Worm (Caenorhabditis elegans): ENCODE results near the gene str-5.
"Not testable (repeated sequence)": the region's sequence is repeated elsewhere in the genome, so short reads cannot be mapped to it uniquely, and the experiment has no call there.

DNA sequence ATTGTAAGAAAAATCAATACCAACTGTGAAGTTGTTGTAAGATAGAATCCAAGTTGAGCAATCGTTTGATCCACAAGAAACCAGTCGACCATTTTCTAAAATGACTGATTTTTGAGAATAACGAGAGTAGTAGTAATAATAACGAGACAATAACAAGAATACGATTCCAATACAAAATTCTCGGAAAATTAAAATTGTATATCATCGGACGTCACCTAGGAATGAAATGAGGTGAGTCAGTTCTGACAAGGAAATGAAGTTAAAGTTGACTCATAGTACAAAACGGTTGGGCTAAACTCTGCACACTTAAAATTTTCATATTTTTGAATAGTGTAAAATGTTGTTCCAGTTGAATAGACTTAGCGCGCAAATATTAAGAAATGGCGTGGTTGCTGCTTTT is 8.7 kb upstream of the str-5 start, which contains the start of gene str-19:
- TF ChIP-seq sox-2 (GFP tag; IDR thresholded peaks at IDR 0.05); tbx-2 (tag; optimal IDR thresholded peaks at IDR 0.05); unc-55 (GFP tag; optimal IDR thresholded peaks at IDR 0.05); ttx-3 (tag; optimal IDR thresholded peaks at IDR 0.05); hlh-8 (tag; optimal IDR thresholded peaks at IDR 0.05); unc-3 (GFP tag; conservative IDR thresholded peaks at IDR 0.05); unc-3 (tag; optimal IDR thresholded peaks at IDR 0.05); unc-86 (tag; optimal IDR thresholded peaks at IDR 0.05); F13H6.1 (tag; optimal IDR thresholded peaks at IDR 0.05); ceh-9 (tag; optimal IDR thresholded peaks at IDR 0.05); zip-5 (tag; optimal IDR thresholded peaks at IDR 0.05): not testable (repeated sequence)
